Fruit fly (Drosophila melanogaster): ENCODE data around the gene TTLL3B.

Gene TTLL3B

DNA sequence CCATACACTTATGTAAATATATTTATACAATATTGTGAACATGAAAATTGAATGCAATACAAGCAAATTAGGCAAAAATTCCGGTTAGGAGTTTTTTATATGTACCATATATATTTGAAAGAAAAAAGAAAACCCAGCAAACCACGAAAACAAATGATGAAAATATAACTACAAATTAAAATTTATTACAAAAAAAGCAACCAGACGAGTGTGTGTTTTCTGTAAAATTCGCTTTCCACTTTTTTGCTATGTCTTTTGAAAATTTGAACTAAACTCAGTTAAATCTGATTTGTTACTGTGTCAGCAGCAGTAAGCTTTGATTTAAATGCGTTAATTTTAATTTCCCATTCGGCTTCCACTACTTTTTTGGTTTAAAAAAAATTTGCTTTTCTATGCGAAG lies at the start of gene TTLL3B:
TTLL3B (plus strand) TSS at position 301 of the 400 bp plus-strand sequence.
- TF ChIP-seq Asciz (GFP tag; optimal IDR thresholded peaks at IDR 0.05) (no peak), sob (GFP tag; IDR thresholded peaks at IDR 0.05) (no peak), phol (tag; optimal IDR thresholded peaks at IDR 0.05) (no peak), H15 (GFP tag; IDR thresholded peaks at IDR 0.05) (no peak), CG1233 (GFP tag; optimal IDR thresholded peaks at IDR 0.05) (no peak), grn (GFP tag; optimal IDR thresholded peaks at IDR 0.05) (no peak), oc (tag; optimal IDR thresholded peaks at IDR 0.05) (no peak), lov (optimal IDR thresholded peaks at IDR 0.05) (no peak), lov (GFP tag; IDR thresholded peaks at IDR 0.05) (no peak), CG7556 (GFP tag; optimal IDR thresholded peaks at IDR 0.05) (no peak), bbx (GFP tag; IDR thresholded peaks at IDR 0.05; ENCODE audit: partially characterized antibody) (no peak), lbe (GFP tag; optimal IDR thresholded peaks at IDR 0.05) (no peak), Six4 (GFP tag; optimal IDR thresholded peaks at IDR 0.05) (no peak), CG16815 (GFP tag; optimal IDR thresholded peaks at IDR 0.05) (no peak)

dm6 chr2L:6682909-6683308 lies 49.8 kb upstream of the TTLL3B start:
- no peak for TF ChIP-seq Dll (GFP tag; IDR thresholded peaks at IDR 0.05; ENCODE audit: partially characterized antibody)
- no peak for TF ChIP-seq CG11398 (GFP tag; optimal IDR thresholded peaks at IDR 0.05)
- peak; percentile 18 for TF ChIP-seq CG13296 (GFP tag; optimal IDR thresholded peaks at IDR 0.05)
- peak; percentile 74 for TF ChIP-seq CG34376 (GFP tag; optimal IDR thresholded peaks at IDR 0.05)
- TF ChIP-seq mirr (GFP tag; optimal IDR thresholded peaks at IDR 0.05) = peak; percentile 71
- TF ChIP-seq Pdp1 (GFP tag; optimal IDR thresholded peaks at IDR 0.05) = peak in 1 of 2 experiments; percentile 39
- no peak for TF ChIP-seq B-H1 (GFP tag; IDR thresholded peaks at IDR 0.05)
- peak; percentile 87 for TF ChIP-seq exex (tag; optimal IDR thresholded peaks at IDR 0.05)
- TF ChIP-seq CG15073 (GFP tag; optimal IDR thresholded peaks at IDR 0.05) = no peak
- no peak for TF ChIP-seq dm (GFP tag; optimal IDR thresholded peaks at IDR 0.05)
- no peak for TF ChIP-seq BEAF-32 (GFP tag; optimal IDR thresholded peaks at IDR 0.05)
- no peak for TF ChIP-seq ken (GFP tag; IDR thresholded peaks at IDR 0.05)
- no peak for TF ChIP-seq rib (GFP tag; IDR thresholded peaks at IDR 0.05)
- TF ChIP-seq vfl (GFP tag; optimal IDR thresholded peaks at IDR 0.05) = no peak
- peak; percentile 19 for TF ChIP-seq B-H2 (GFP tag; optimal IDR thresholded peaks at IDR 0.05)
- TF ChIP-seq wdn (GFP tag; IDR thresholded peaks at IDR 0.05) = no peak
- TF ChIP-seq luna (GFP tag; optimal IDR thresholded peaks at IDR 0.05) = no peak
- peak; percentile 71 for TF ChIP-seq CG15514 (GFP tag; optimal IDR thresholded peaks at IDR 0.05)
- TF ChIP-seq CG6272 (GFP tag; IDR thresholded peaks at IDR 0.05) = no peak
- TF ChIP-seq sug (tag; optimal IDR thresholded peaks at IDR 0.05) = peak; percentile 61
- no peak for TF ChIP-seq Side (GFP tag; optimal IDR thresholded peaks at IDR 0.05)
- no peak for TF ChIP-seq chm (GFP tag; IDR thresholded peaks at IDR 0.05)
- TF ChIP-seq CG4282 (GFP tag; optimal IDR thresholded peaks at IDR 0.05) = no peak
- TF ChIP-seq Med (GFP tag) = peak; percentile 28
- TF ChIP-seq lola (GFP tag; optimal IDR thresholded peaks at IDR 0.05) = no peak
- no peak for TF ChIP-seq CG6254 (GFP tag; optimal IDR thresholded peaks at IDR 0.05)
- 0 out of 3 replicates have a peak, but pooled peaks have one; percentile 41 for TF ChIP-seq otp (GFP tag; IDR thresholded peaks at IDR 0.05)
- TF ChIP-seq GATAe (GFP tag; conservative IDR thresholded peaks at IDR 0.05) = no peak; the same call in 1 of the 2 replicates
- no peak for TF ChIP-seq h (optimal IDR thresholded peaks at IDR 0.05)
- no peak for TF ChIP-seq so (GFP tag; IDR thresholded peaks at IDR 0.05)
- TF ChIP-seq fru (optimal IDR thresholded peaks at IDR 0.05) = no peak
- no peak for TF ChIP-seq psq (GFP tag; optimal IDR thresholded peaks at IDR 0.05)
- no peak for TF ChIP-seq crol (GFP tag; IDR thresholded peaks at IDR 0.05)
- no peak for TF ChIP-seq CG14667 (GFP tag; IDR thresholded peaks at IDR 0.05)
- no peak for TF ChIP-seq CG11560 (tag; IDR thresholded peaks at IDR 0.05)
- TF ChIP-seq tup (GFP tag; optimal IDR thresholded peaks at IDR 0.05) = no peak
- no peak for TF ChIP-seq Awh (GFP tag; IDR thresholded peaks at IDR 0.05)
- no peak for TF ChIP-seq ase (GFP tag; IDR thresholded peaks at IDR 0.05)
